Worm (Caenorhabditis elegans) whole organism, L2 larva: Measurements from ENCODE around the gene rpn-6.1.

Source experiments
- C34F6.9 ChIP-seq: fragments of 150-350 bp; optimal IDR thresholded peaks from 2 replicates; lab custom pipeline; 2014; ENCODE audit warnings: missing biosample characterization, missing genetic modification characterization
- F13H6.1 ChIP-seq: sonication (generic microtip); optimal IDR thresholded peaks from 2 replicates; lab custom pipeline; 2016; ENCODE audit warnings: missing genetic modification characterization, missing compliant biosample characterization
- R02D3.7 ChIP-seq: fragments of 150-350 bp; optimal IDR thresholded peaks from 2 replicates; lab custom pipeline; 2014; ENCODE audit warnings: missing biosample characterization, missing genetic modification characterization
- Y55F3AM.14 ChIP-seq: fragments of 200-800 bp; sonication (Bioruptor generic); optimal IDR thresholded peaks from 2 replicates; lab custom pipeline; 2018; ENCODE audit warnings: mild to moderate bottlenecking, missing genetic modification characterization, missing compliant biosample characterization
- ZK546.5 ChIP-seq: sonication (generic microtip); optimal IDR thresholded peaks from 2 replicates; lab custom pipeline; 2017; ENCODE audit warnings: missing biosample characterization, missing genetic modification characterization
- alr-1 ChIP-seq: fragments of 150-350 bp; optimal IDR thresholded peaks from 2 replicates; lab custom pipeline; 2014; ENCODE audit warnings: missing biosample characterization, missing genetic modification characterization
- aly-2 ChIP-seq: fragments of 150-350 bp; optimal IDR thresholded peaks from 2 replicates; lab custom pipeline; 2014; ENCODE audit warnings: missing biosample characterization, missing genetic modification characterization
- ama-1 ChIP-seq: fragments of 150-350 bp; optimal IDR thresholded peaks from 2 replicates; lab custom pipeline; 2018; ENCODE audit warnings: inconsistent platforms
- blmp-1 ChIP-seq: sonication (generic microtip); optimal IDR thresholded peaks from 2 replicates; lab custom pipeline; 2017; ENCODE audit warnings: missing genetic modification characterization, mild to moderate bottlenecking, missing compliant biosample characterization, antibody characterized with exemption, moderate library complexity; ENCODE audit not compliant: insufficient read depth
- ceh-16 ChIP-seq: fragments of 150-350 bp; optimal IDR thresholded peaks from 2 replicates; lab custom pipeline; 2014; ENCODE audit warnings: missing biosample characterization, missing genetic modification characterization
- ceh-82 ChIP-seq: fragments of 150-350 bp; optimal IDR thresholded peaks from 2 replicates; lab custom pipeline; 2014; ENCODE audit warnings: missing biosample characterization, missing genetic modification characterization
- crh-2 ChIP-seq: sonication (generic microtip); optimal IDR thresholded peaks from 2 replicates; lab custom pipeline; 2017; ENCODE audit warnings: missing biosample characterization, missing genetic modification characterization
- dmd-4 ChIP-seq: sonication (generic microtip); optimal IDR thresholded peaks from 2 replicates; lab custom pipeline; 2017; ENCODE audit warnings: missing biosample characterization, missing genetic modification characterization
- egl-27 ChIP-seq: sonication (generic microtip); optimal IDR thresholded peaks from 3 replicates; lab custom pipeline; 2017; ENCODE audit warnings: missing biosample characterization, missing genetic modification reagents, missing genetic modification characterization
- elt-1 ChIP-seq: fragments of 150-350 bp; optimal IDR thresholded peaks from 2 replicates; lab custom pipeline; 2014; ENCODE audit warnings: missing biosample characterization, missing genetic modification characterization
- elt-3 ChIP-seq: sonication (generic microtip); optimal IDR thresholded peaks from 2 replicates; lab custom pipeline; 2017; ENCODE audit warnings: missing biosample characterization, missing genetic modification characterization
- fos-1 ChIP-seq: fragments of 150-350 bp; optimal IDR thresholded peaks from 2 replicates; lab custom pipeline; 2014; ENCODE audit warnings: missing biosample characterization, missing genetic modification characterization
- gmeb-1 ChIP-seq: fragments of 150-350 bp; optimal IDR thresholded peaks from 2 replicates; lab custom pipeline; 2014; ENCODE audit warnings: missing biosample characterization, missing genetic modification characterization
- lin-11 ChIP-seq: fragments of 150-350 bp; sonication (generic microtip); optimal IDR thresholded peaks from 2 replicates; lab custom pipeline; 2014; ENCODE audit warnings: missing biosample characterization, missing genetic modification characterization, inconsistent platforms, mixed read lengths
- lin-13 ChIP-seq: fragments of 150-350 bp; optimal IDR thresholded peaks from 2 replicates; lab custom pipeline; 2014; ENCODE audit warnings: missing biosample characterization, missing genetic modification reagents, missing genetic modification characterization
- lin-39 ChIP-seq: fragments of 150-350 bp; optimal IDR thresholded peaks from 2 replicates; lab custom pipeline; 2014; ENCODE audit warnings: missing biosample characterization, missing genetic modification reagents, missing genetic modification characterization
- lsy-2 ChIP-seq, 2 experiments: fragments of 150-350 bp in 1 of 2; sonication (generic microtip) in 1 of 2; optimal IDR thresholded peaks; 2 replicates each; lab custom pipeline; 2014 to 2017; ENCODE audit warnings: missing biosample characterization in 2 of 2, missing genetic modification characterization in 2 of 2
- mab-5 ChIP-seq: fragments of 150-350 bp; optimal IDR thresholded peaks from 2 replicates; lab custom pipeline; 2014; ENCODE audit warnings: missing biosample characterization, missing genetic modification characterization
- mbf-1 ChIP-seq: sonication (generic microtip); optimal IDR thresholded peaks from 2 replicates; lab custom pipeline; 2017; ENCODE audit warnings: missing biosample characterization, missing genetic modification characterization
- mdl-1 ChIP-seq, 2 experiments: fragments of 150-350 bp in 1 of 2; sonication (generic microtip) in 1 of 2; optimal IDR thresholded peaks; 2 replicates each; lab custom pipeline; 2017; ENCODE audit warnings: missing biosample characterization in 2 of 2, missing genetic modification characterization in 2 of 2
- nhr-10 ChIP-seq: sonication (generic microtip); optimal IDR thresholded peaks from 2 replicates; lab custom pipeline; 2017; ENCODE audit warnings: missing biosample characterization, missing genetic modification characterization
- nhr-11 ChIP-seq: fragments of 150-350 bp; optimal IDR thresholded peaks from 2 replicates; lab custom pipeline; 2014; ENCODE audit warnings: missing biosample characterization, missing genetic modification characterization
- nhr-129 ChIP-seq: fragments of 150-350 bp; optimal IDR thresholded peaks from 2 replicates; lab custom pipeline; 2014; ENCODE audit warnings: missing biosample characterization, missing genetic modification characterization
- nhr-21 ChIP-seq: fragments of 150-350 bp; optimal IDR thresholded peaks from 2 replicates; lab custom pipeline; 2014; ENCODE audit warnings: missing biosample characterization, missing genetic modification characterization
- nhr-23 ChIP-seq: fragments of 150-350 bp; optimal IDR thresholded peaks from 2 replicates; lab custom pipeline; 2014; ENCODE audit warnings: missing biosample characterization, missing genetic modification reagents, missing genetic modification characterization
- nhr-237 ChIP-seq: fragments of 150-350 bp; optimal IDR thresholded peaks from 2 replicates; lab custom pipeline; 2014; ENCODE audit warnings: missing biosample characterization, missing genetic modification characterization
- nhr-25 ChIP-seq: fragments of 150-350 bp; sonication (generic microtip); optimal IDR thresholded peaks from 3 replicates; lab custom pipeline; 2014; ENCODE audit warnings: missing biosample characterization, missing genetic modification characterization
- nhr-6 ChIP-seq: fragments of 150-350 bp; optimal IDR thresholded peaks from 2 replicates; lab custom pipeline; 2014; ENCODE audit warnings: missing biosample characterization, missing genetic modification characterization
- nhr-77 ChIP-seq: fragments of 150-350 bp; optimal IDR thresholded peaks from 2 replicates; lab custom pipeline; 2014; ENCODE audit warnings: missing biosample characterization, missing genetic modification characterization
- peb-1 ChIP-seq: fragments of 150-350 bp; optimal IDR thresholded peaks from 2 replicates; lab custom pipeline; 2014; ENCODE audit warnings: missing biosample characterization, missing genetic modification characterization
- sem-4 ChIP-seq: fragments of 150-350 bp; optimal IDR thresholded peaks from 2 replicates; lab custom pipeline; 2014; ENCODE audit warnings: missing biosample characterization, missing genetic modification reagents, missing genetic modification characterization
- skn-1 ChIP-seq: sonication (generic microtip); optimal IDR thresholded peaks from 2 replicates; lab custom pipeline; 2017; ENCODE audit warnings: missing biosample characterization, missing genetic modification characterization
- sma-3 ChIP-seq: sonication (generic microtip); optimal IDR thresholded peaks from 2 replicates; lab custom pipeline; 2016; ENCODE audit warnings: missing genetic modification reagents, missing genetic modification characterization, missing compliant biosample characterization
- snpc-4 ChIP-seq: fragments of 150-350 bp; optimal IDR thresholded peaks from 2 replicates; lab custom pipeline; 2014; ENCODE audit warnings: missing biosample characterization, missing genetic modification characterization
- unc-39 ChIP-seq: fragments of 150-350 bp; optimal IDR thresholded peaks from 2 replicates; lab custom pipeline; 2014; ENCODE audit warnings: missing biosample characterization, missing genetic modification characterization
- unc-55 ChIP-seq: fragments of 150-350 bp; sonication (generic microtip); optimal IDR thresholded peaks from 3 replicates; lab custom pipeline; 2014; ENCODE audit warnings: missing biosample characterization, missing genetic modification reagents, missing genetic modification characterization
- unc-62 ChIP-seq: fragments of 150-350 bp; optimal IDR thresholded peaks from 2 replicates; lab custom pipeline; 2014; ENCODE audit warnings: missing biosample characterization, missing genetic modification reagents, missing genetic modification characterization
- zag-1 ChIP-seq: fragments of 150-350 bp; optimal IDR thresholded peaks from 2 replicates; lab custom pipeline; 2014; ENCODE audit warnings: missing biosample characterization, missing genetic modification characterization
- ztf-1 ChIP-seq: fragments of 200-800 bp; sonication (Bioruptor generic); conservative IDR thresholded peaks from 2 replicates; pipeline ENCODE4 v1.3.6; 2022; ENCODE audit warnings: missing genetic modification characterization, missing compliant biosample characterization
- ztf-11 ChIP-seq: sonication (generic microtip); optimal IDR thresholded peaks from 2 replicates; lab custom pipeline; 2017; ENCODE audit warnings: missing biosample characterization, missing genetic modification characterization
- ztf-4 ChIP-seq: fragments of 150-350 bp; optimal IDR thresholded peaks from 2 replicates; lab custom pipeline; 2014; ENCODE audit warnings: missing biosample characterization, missing genetic modification characterization

Gene rpn-6.1

ce11 chrIII:6974952-6975351, 13.2 kb upstream of the rpn-6.1 start:
- TF ChIP-seq ceh-82 (no peak), snpc-4 (tag; lab: Kevin White, UChicago) (no peak), lin-11 (tag; lab: Kevin White, UChicago) (no peak), lsy-2 (tag; optimal IDR thresholded peaks at IDR 0.05; lab: Kevin White, UChicago) (no peak), ztf-1 (GFP tag; lab: Robert Waterston, UW) (no peak), sma-3 (no peak), dmd-4 (tag; lab: Kevin White, UChicago) (no peak), lin-39 (tag; lab: Kevin White, UChicago) (no peak), peb-1 (tag; lab: Kevin White, UChicago) (no peak), nhr-21 (no peak), gmeb-1 (tag; lab: Kevin White, UChicago) (no peak), nhr-77 (tag; lab: Kevin White, UChicago) (no peak), elt-1 (no peak), ceh-16 (tag; lab: Kevin White, UChicago) (no peak), mdl-1 (tag; optimal IDR thresholded peaks at IDR 0.05; lab: Kevin White, UChicago) (no peak)

ce11 chrIII:6973682-6974081, 11.9 kb upstream of the rpn-6.1 start, which contains the start of gene F31E3.2:
Gene F31E3.2, plus strand, starts transcription at chrIII:6973982.
- no peak for TF ChIP-seq alr-1 (tag; lab: Kevin White, UChicago)
- no peak for TF ChIP-seq blmp-1 (tag; lab: Kevin White, UChicago)
- no peak for TF ChIP-seq dmd-4 (tag; lab: Kevin White, UChicago)
- no peak for TF ChIP-seq F13H6.1 (tag; lab: Kevin White, UChicago)
- peak; percentile 40 for TF ChIP-seq C34F6.9 (tag; lab: Kevin White, UChicago)
- TF ChIP-seq nhr-6 (tag; lab: Kevin White, UChicago), result no peak
- peak in 1 of 2 experiments; percentile 27 for TF ChIP-seq lsy-2 (tag; optimal IDR thresholded peaks at IDR 0.05; lab: Kevin White, UChicago)
- no peak for TF ChIP-seq lin-13
- no peak for TF ChIP-seq ztf-1 (GFP tag; lab: Robert Waterston, UW)
- peak; percentile 40 for TF ChIP-seq unc-55 (GFP tag; lab: Kevin White, UChicago)
- TF ChIP-seq, all 48 proteins: peak for 3

- TF ChIP-seq lin-13 (peak; percentile 97), nhr-25 (peak; percentile 98), crh-2 (tag; lab: Kevin White, UChicago) (peak; percentile 98), dmd-4 (tag; lab: Kevin White, UChicago) (no peak), aly-2 (no peak), ceh-16 (tag; lab: Kevin White, UChicago) (peak; percentile 87), unc-62 (GFP tag; lab: Kevin White, UChicago) (no peak), zag-1 (peak; percentile 83), peb-1 (tag; lab: Kevin White, UChicago) (no peak), mab-5 (tag; lab: Kevin White, UChicago) (peak; percentile 92), ZK546.5 (tag; lab: Kevin White, UChicago) (peak; percentile 98), Y55F3AM.14 (GFP tag; lab: Kevin White, UChicago) (peak; percentile 88), mdl-1 (tag; optimal IDR thresholded peaks at IDR 0.05; lab: Kevin White, UChicago) (peak in 1 of 2 experiments; percentile 78), F13H6.1 (tag; lab: Kevin White, UChicago) (peak; percentile 87), nhr-11 (tag; lab: Kevin White, UChicago) (no peak), nhr-6 (tag; lab: Kevin White, UChicago) (peak; percentile 97), lsy-2 (tag; optimal IDR thresholded peaks at IDR 0.05; lab: Kevin White, UChicago) (peak; percentile 98 to 100), nhr-77 (tag; lab: Kevin White, UChicago) (peak; percentile 71), unc-39 (tag; lab: Kevin White, UChicago) (no peak), elt-1 (no peak), ama-1 (peak; percentile 90), skn-1 (peak; percentile 91), ztf-4 (tag; lab: Kevin White, UChicago) (peak; percentile 88), gmeb-1 (tag; lab: Kevin White, UChicago) (peak; percentile 97), lin-39 (tag; lab: Kevin White, UChicago) (no peak), alr-1 (tag; lab: Kevin White, UChicago) (no peak), fos-1 (tag; lab: Kevin White, UChicago) (peak; percentile 98), nhr-21 (peak; percentile 95), nhr-10 (tag; lab: Kevin White, UChicago) (peak; percentile 18), sma-3 (peak; percentile 98), snpc-4 (tag; lab: Kevin White, UChicago) (peak; percentile 86), ztf-11 (no peak), R02D3.7 (tag; lab: Kevin White, UChicago) (peak; percentile 79), ztf-1 (GFP tag; lab: Robert Waterston, UW) (no peak), egl-27 (tag; lab: Kevin White, UChicago) (peak; percentile 55), sem-4 (peak; percentile 96), nhr-237 (peak; percentile 47), ceh-82 (peak; percentile 81), blmp-1 (tag; lab: Kevin White, UChicago) (peak; percentile 86), nhr-129 (peak; percentile 99), elt-3 (no peak), nhr-23 (tag; lab: Kevin White, UChicago) (no peak), mbf-1 (tag; lab: Kevin White, UChicago) (no peak)
Measured at ce11 chrIII:6971662-6972284, 10.0 kb upstream of the rpn-6.1 start, which contains the start of the genes eef-1A.1 and rfc-4. Gene eef-1A.1, minus strand, starts transcription at chrIII:6971712. Gene rfc-4, plus strand, starts transcription at chrIII:6972253.
